Fruit fly (Drosophila melanogaster) whole organism, embryonic: ENCODE data around the gene CG8925.

Experiments used
- Aef1 ChIP-seq: fragments of 200-800 bp; sonication (Bioruptor generic); IDR thresholded peaks from 3 replicates; pipeline ENCODE4 v1.3.6; 2022; ENCODE audit warnings: missing biosample characterization, missing genetic modification characterization
- CG12744 ChIP-seq: fragments of 200-800 bp; sonication (Bioruptor generic); optimal IDR thresholded peaks from 2 replicates; lab custom pipeline; 2016; ENCODE audit warnings: missing biosample characterization, missing genetic modification characterization
- CG1603 ChIP-seq: fragments of 200-800 bp; sonication (Bioruptor generic); optimal IDR thresholded peaks from 2 replicates; lab custom pipeline; 2019; ENCODE audit warnings: missing biosample characterization, mild to moderate bottlenecking, missing genetic modification characterization, moderate library complexity
- CG17186 ChIP-seq: fragments of 200-800 bp; sonication (Bioruptor generic); optimal IDR thresholded peaks from 3 replicates; lab custom pipeline; 2017; ENCODE audit warnings: missing biosample characterization, missing genetic modification reagents, missing genetic modification characterization
- CG17385 ChIP-seq: fragments of 200-800 bp; sonication (Bioruptor generic); optimal IDR thresholded peaks from 3 replicates; lab custom pipeline; 2018; ENCODE audit warnings: missing biosample characterization, mild to moderate bottlenecking, missing genetic modification characterization
- CG4360 ChIP-seq: fragments of 200-800 bp; sonication (Bioruptor generic); IDR thresholded peaks from 2 replicates; pipeline ENCODE4 v1.3.6; 2022; ENCODE audit warnings: missing biosample characterization, missing genetic modification characterization
- CG5953 ChIP-seq: fragments of 200-800 bp; sonication (Bioruptor generic); IDR thresholded peaks from 2 replicates; pipeline ENCODE4 v1.3.6; 2022; ENCODE audit warnings: missing biosample characterization, missing genetic modification characterization
- CG6254 ChIP-seq: fragments of 200-800 bp; sonication (Bioruptor generic); optimal IDR thresholded peaks from 3 replicates; lab custom pipeline; 2017; ENCODE audit warnings: mild to moderate bottlenecking, missing biosample characterization, missing genetic modification reagents, missing genetic modification characterization
- CG6683 ChIP-seq: fragments of 200-800 bp; sonication (Bioruptor generic); optimal IDR thresholded peaks from 2 replicates; lab custom pipeline; 2017; ENCODE audit warnings: missing biosample characterization, mild to moderate bottlenecking, missing genetic modification characterization, missing genetic modification reagents
- CG7271 ChIP-seq: fragments of 200-800 bp; sonication (Bioruptor generic); optimal IDR thresholded peaks from 2 replicates; lab custom pipeline; 2018; ENCODE audit warnings: missing biosample characterization, mild to moderate bottlenecking, missing genetic modification characterization, moderate library complexity
- CG7928 ChIP-seq: fragments of 200-800 bp; sonication (Bioruptor generic); optimal IDR thresholded peaks from 2 replicates; lab custom pipeline; 2017; ENCODE audit warnings: missing biosample characterization, mild to moderate bottlenecking, missing genetic modification characterization
- CG8290 ChIP-seq, 3 experiments: fragments of 200-800 bp; sonication (Bioruptor generic); optimal IDR thresholded peaks; 2 replicates each; lab custom pipeline; 2016 to 2019; ENCODE audit warnings: missing biosample characterization in 3 of 3, missing genetic modification characterization in 3 of 3, mild to moderate bottlenecking in 2 of 3, moderate library complexity in 1 of 3
- CG8359 ChIP-seq: fragments of 200-800 bp; sonication (Bioruptor generic); optimal IDR thresholded peaks from 2 replicates; lab custom pipeline; 2017; ENCODE audit warnings: missing biosample characterization, mild to moderate bottlenecking, missing genetic modification characterization, borderline replicate concordance
- CG9437 ChIP-seq: fragments of 200-800 bp; sonication (Bioruptor generic); optimal IDR thresholded peaks from 2 replicates; lab custom pipeline; 2018; ENCODE audit warnings: missing biosample characterization, mild to moderate bottlenecking, missing genetic modification characterization
- Camta ChIP-seq: fragments of 200-800 bp; sonication (Bioruptor generic); optimal IDR thresholded peaks from 2 replicates; lab custom pipeline; 2016; ENCODE audit warnings: missing biosample characterization, missing genetic modification characterization
- Deaf1 ChIP-seq: fragments of 200-800 bp; optimal IDR thresholded peaks from 3 replicates; lab custom pipeline; 2019; ENCODE audit warnings: missing biosample characterization, mild to moderate bottlenecking, missing genetic modification characterization, moderate library complexity
- Doc2 ChIP-seq: fragments of 200-800 bp; sonication (Bioruptor generic); IDR thresholded peaks from 2 replicates; pipeline ENCODE4 v1.3.6; 2022; ENCODE audit warnings: missing biosample characterization, missing genetic modification characterization
- Dref ChIP-seq: fragments of 200-800 bp; sonication (Bioruptor generic); IDR thresholded peaks from 2 replicates; pipeline ENCODE4 v1.3.6; 2022; ENCODE audit warnings: missing biosample characterization, missing genetic modification characterization
- HLHmδ ChIP-seq: fragments of 200-800 bp; sonication (Bioruptor generic); optimal IDR thresholded peaks from 2 replicates; lab custom pipeline; 2018; ENCODE audit warnings: missing biosample characterization, mild to moderate bottlenecking, missing genetic modification characterization, moderate library complexity
- Hsf ChIP-seq: fragments of 200-800 bp; sonication (Bioruptor generic); optimal IDR thresholded peaks from 3 replicates; lab custom pipeline; 2016; ENCODE audit warnings: missing biosample characterization, missing genetic modification characterization
- Jarid2 ChIP-seq: fragments of 200-800 bp; sonication (Bioruptor generic); optimal IDR thresholded peaks from 3 replicates; lab custom pipeline; 2017; ENCODE audit warnings: mild to moderate bottlenecking, missing biosample characterization, missing genetic modification reagents, missing genetic modification characterization
- Med ChIP-seq: fragments of 200-800 bp; sonication (Bioruptor generic); peaks from one replicate; lab custom pipeline; 2016; ENCODE audit warnings: missing biosample characterization, missing genetic modification characterization, mild to moderate bottlenecking, inconsistent platforms, moderate library complexity
- Poxn ChIP-seq: fragments of 200-800 bp; sonication (Bioruptor generic); IDR thresholded peaks from 2 replicates; pipeline ENCODE4 v1.3.6; 2022; ENCODE audit warnings: missing biosample characterization, missing genetic modification characterization
- Six4 ChIP-seq: fragments of 200-800 bp; sonication (Bioruptor generic); optimal IDR thresholded peaks from 2 replicates; lab custom pipeline; 2016; ENCODE audit warnings: missing biosample characterization, missing genetic modification characterization
- Sox100B ChIP-seq: fragments of 200-800 bp; sonication (Bioruptor generic); optimal IDR thresholded peaks from 3 replicates; lab custom pipeline; 2018; ENCODE audit warnings: missing biosample characterization, mild to moderate bottlenecking, missing genetic modification characterization
- Spps ChIP-seq: fragments of 200-800 bp; sonication (Bioruptor generic); optimal IDR thresholded peaks from 2 replicates; lab custom pipeline; 2018; ENCODE audit warnings: missing biosample characterization, mild to moderate bottlenecking, missing genetic modification characterization
- Xrp1 ChIP-seq: fragments of 200-800 bp; sonication (Bioruptor generic); IDR thresholded peaks from 2 replicates; pipeline ENCODE4 v1.3.6; 2022; ENCODE audit warnings: missing biosample characterization, missing genetic modification characterization
- YL-1 ChIP-seq: fragments of 200-800 bp; sonication (Bioruptor generic); optimal IDR thresholded peaks from 3 replicates; lab custom pipeline; 2017; ENCODE audit warnings: missing biosample characterization, mild to moderate bottlenecking, missing genetic modification characterization
- abd-A ChIP-seq: fragments of 200-800 bp; sonication (Bioruptor generic); optimal IDR thresholded peaks from 3 replicates; lab custom pipeline; 2019; ENCODE audit warnings: missing biosample characterization, mild to moderate bottlenecking, missing genetic modification characterization, moderate library complexity
- amos ChIP-seq: fragments of 200-800 bp; sonication (Bioruptor generic); IDR thresholded peaks from 2 replicates; pipeline ENCODE4 v1.3.6; 2022; ENCODE audit warnings: missing biosample characterization, missing genetic modification characterization; ENCODE audit not compliant: partially characterized antibody
- ase ChIP-seq: fragments of 200-800 bp; sonication (Bioruptor generic); IDR thresholded peaks from 3 replicates; pipeline ENCODE4 v1.3.6; 2022; ENCODE audit warnings: missing biosample characterization, missing genetic modification characterization
- bigmax ChIP-seq: fragments of 200-800 bp; sonication (Bioruptor generic); optimal IDR thresholded peaks from 2 replicates; lab custom pipeline; 2018; ENCODE audit warnings: missing biosample characterization, mild to moderate bottlenecking, missing genetic modification characterization
- dimm ChIP-seq: fragments of 200-800 bp; sonication (Bioruptor generic); IDR thresholded peaks from 2 replicates; pipeline ENCODE4 v1.3.6; 2022; ENCODE audit warnings: missing biosample characterization, missing genetic modification characterization
- eve ChIP-seq, 2 experiments: fragments of >200 bp; optimal IDR thresholded peaks; 2 replicates each; lab custom pipeline; 2017; ENCODE audit warnings: missing biosample characterization in 2 of 2, missing genetic modification characterization in 2 of 2
- fd3F ChIP-seq: fragments of 200-800 bp; sonication (Bioruptor generic); optimal IDR thresholded peaks from 2 replicates; lab custom pipeline; 2018; ENCODE audit warnings: missing biosample characterization, mild to moderate bottlenecking, missing genetic modification characterization, moderate library complexity
- gro ChIP-seq: fragments of 200-800 bp; sonication (Bioruptor generic); optimal IDR thresholded peaks from 2 replicates; lab custom pipeline; 2016; ENCODE audit warnings: missing biosample characterization, missing genetic modification characterization
- nmo ChIP-seq: fragments of 200-800 bp; sonication (Bioruptor generic); optimal IDR thresholded peaks from 2 replicates; lab custom pipeline; 2018; ENCODE audit warnings: missing biosample characterization, mild to moderate bottlenecking, missing genetic modification characterization, moderate library complexity
- p53 ChIP-seq: fragments of 200-800 bp; sonication (Bioruptor generic); optimal IDR thresholded peaks from 2 replicates; lab custom pipeline; 2016; ENCODE audit warnings: missing biosample characterization, missing genetic modification characterization
- pzg ChIP-seq: fragments of 200-800 bp; sonication (Bioruptor generic); optimal IDR thresholded peaks from 3 replicates; lab custom pipeline; 2018; ENCODE audit warnings: missing biosample characterization, mild to moderate bottlenecking, missing genetic modification characterization, moderate library complexity
- row ChIP-seq: fragments of 200-800 bp; sonication (Bioruptor generic); IDR thresholded peaks from 3 replicates; pipeline ENCODE4 v1.3.6; 2022; ENCODE audit warnings: missing biosample characterization, missing genetic modification characterization
- run ChIP-seq: fragments of 200-800 bp; sonication (Bioruptor generic); optimal IDR thresholded peaks from 3 replicates; lab custom pipeline; 2018; ENCODE audit warnings: missing biosample characterization, mild to moderate bottlenecking, missing genetic modification characterization
- scrt ChIP-seq: fragments of 200-800 bp; sonication (Bioruptor generic); optimal IDR thresholded peaks from 2 replicates; lab custom pipeline; 2018; ENCODE audit warnings: missing biosample characterization, mild to moderate bottlenecking, missing genetic modification characterization, moderate library complexity
- sd ChIP-seq: fragments of 200-800 bp; sonication (Bioruptor generic); optimal IDR thresholded peaks from 3 replicates; lab custom pipeline; 2018; ENCODE audit warnings: missing biosample characterization, mild to moderate bottlenecking, missing genetic modification characterization, moderate library complexity
- stc ChIP-seq: fragments of 200-800 bp; sonication (Bioruptor generic); IDR thresholded peaks from 2 replicates; pipeline ENCODE4 v1.3.6; 2022; ENCODE audit warnings: missing biosample characterization, missing genetic modification characterization
- sug ChIP-seq: fragments of 200-800 bp; optimal IDR thresholded peaks from 2 replicates; lab custom pipeline; 2019; ENCODE audit warnings: missing biosample characterization, mild to moderate bottlenecking, missing genetic modification characterization, moderate library complexity
- tap ChIP-seq: fragments of 200-800 bp; optimal IDR thresholded peaks from 3 replicates; lab custom pipeline; 2019; ENCODE audit warnings: missing biosample characterization, mild to moderate bottlenecking, missing genetic modification characterization, moderate library complexity
- twi ChIP-seq: fragments of 200-800 bp; optimal IDR thresholded peaks from 2 replicates; lab custom pipeline; 2019; ENCODE audit warnings: missing biosample characterization, mild to moderate bottlenecking, missing genetic modification characterization, moderate library complexity
- yki ChIP-seq: fragments of >200 bp; optimal IDR thresholded peaks from 3 replicates; lab custom pipeline; 2018
- zf30C ChIP-seq: fragments of 200-800 bp; sonication (Bioruptor generic); optimal IDR thresholded peaks from 3 replicates; lab custom pipeline; 2018; ENCODE audit warnings: missing biosample characterization, mild to moderate bottlenecking, missing genetic modification characterization

CG8925 gene

DNA sequence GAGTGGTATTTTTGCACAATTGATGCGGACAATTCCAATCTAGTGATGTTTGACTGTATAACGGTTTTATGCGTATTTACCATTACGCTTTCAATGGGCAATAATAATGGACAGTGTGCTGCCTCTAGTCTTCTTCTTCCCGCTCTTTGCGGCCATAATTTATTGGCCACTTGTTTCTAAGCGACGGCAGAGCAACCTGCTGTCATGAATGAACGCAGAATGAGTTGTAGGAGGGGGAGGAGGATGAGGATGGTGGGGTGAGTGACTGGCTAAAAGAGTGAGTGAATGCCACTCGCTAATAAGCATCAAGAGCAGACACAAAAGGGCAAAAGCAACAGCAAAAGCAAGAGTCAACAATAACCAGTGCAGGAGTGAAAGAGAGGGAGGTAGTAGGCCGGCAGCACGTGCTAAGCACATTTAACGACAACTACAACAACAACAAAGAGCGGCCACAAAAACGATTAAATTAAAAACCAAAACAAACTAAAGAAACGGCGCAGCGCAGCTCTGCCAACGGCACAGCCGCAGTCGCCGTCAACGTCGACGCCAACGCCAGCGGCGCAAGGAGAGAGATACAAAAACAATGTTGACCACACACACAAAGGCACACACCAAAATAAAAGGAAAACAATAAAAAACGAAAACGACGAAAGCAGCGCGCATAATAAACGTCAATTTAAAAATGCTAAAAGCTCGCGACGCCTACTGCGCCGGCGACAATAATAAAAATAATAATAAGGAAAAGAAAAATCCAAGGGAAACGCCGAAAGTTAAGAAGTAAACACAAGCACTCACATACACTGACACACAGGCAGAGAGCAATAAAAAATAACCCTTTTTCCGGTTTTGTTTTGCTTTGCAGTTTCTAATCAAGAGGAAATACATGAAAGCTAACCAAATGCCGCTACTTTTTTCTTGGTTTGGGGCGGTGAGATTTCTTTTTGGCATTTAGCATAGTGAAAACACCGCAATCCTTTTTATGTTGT, 57.2 kb downstream of the CG8925 start (continued):
- TF ChIP-seq fd3F (no peak), Sox100B (no peak), Dref (GFP tag; lab: Robert Waterston, UW) (no peak), ase (GFP tag; lab: Robert Waterston, UW) (no peak), Doc2 (no peak), CG7271 (tag; lab: Kevin White, UChicago) (no peak), CG6254 (GFP tag; lab: Kevin White, UChicago) (no peak), CG5953 (GFP tag; lab: Robert Waterston, UW) (no peak), YL-1 (no peak), abd-A (tag; lab: Kevin White, UChicago) (peak; percentile 90), amos (GFP tag; lab: Robert Waterston, UW) (no peak), gro (GFP tag; lab: Kevin White, UChicago) (peak; percentile 53), dimm (GFP tag; lab: Robert Waterston, UW) (no peak), bigmax (GFP tag; lab: Kevin White, UChicago) (no peak), Poxn (GFP tag; lab: Robert Waterston, UW) (no peak), eve (GFP tag; optimal IDR thresholded peaks at IDR 0.05; lab: Kevin White, UChicago) (peak in 1 of 2 experiments; percentile 73), Six4 (GFP tag; lab: Kevin White, UChicago) (no peak), pzg (GFP tag; lab: Kevin White, UChicago) (no peak), CG9437 (GFP tag; lab: Kevin White, UChicago) (no peak), CG1603 (no peak), nmo (GFP tag; lab: Kevin White, UChicago) (no peak), Hsf (no peak), Spps (tag; lab: Kevin White, UChicago) (no peak), HLHmδ (GFP tag; lab: Kevin White, UChicago) (peak; percentile 36), Jarid2 (GFP tag; lab: Kevin White, UChicago) (peak; percentile 20), CG12744 (GFP tag; lab: Kevin White, UChicago) (no peak), yki (lab: Kevin White, UChicago) (no peak), run (peak; percentile 16), CG4360 (no peak), twi (tag; lab: Kevin White, UChicago) (peak; percentile 92), p53 (GFP tag; lab: Kevin White, UChicago) (no peak), Deaf1 (peak; percentile 5), CG7928 (GFP tag; lab: Kevin White, UChicago) (no peak), sug (tag; lab: Kevin White, UChicago) (peak; percentile 3), tap (tag; lab: Kevin White, UChicago) (no peak), CG8290 (GFP tag; optimal IDR thresholded peaks at IDR 0.05; lab: Kevin White, UChicago) (no peak), CG8290 (tag; optimal IDR thresholded peaks at IDR 0.05; lab: Kevin White, UChicago) (no peak), row (no peak), CG17385 (GFP tag; lab: Kevin White, UChicago) (peak; percentile 62), Camta (GFP tag; lab: Kevin White, UChicago) (no peak), Xrp1 (GFP tag; lab: Robert Waterston, UW) (no peak), stc (GFP tag; lab: Robert Waterston, UW) (no peak), zf30C (GFP tag; lab: Kevin White, UChicago) (no peak), CG6683 (no peak), scrt (GFP tag; lab: Kevin White, UChicago) (peak; percentile 79), sd (tag; lab: Kevin White, UChicago) (peak; percentile 7), Med (peak; percentile 80), CG8359 (GFP tag; lab: Kevin White, UChicago) (no peak), Aef1 (GFP tag; lab: Robert Waterston, UW) (no peak), CG17186 (no peak)
